Fruit fly (Drosophila melanogaster): ENCODE data around the gene mAChR-B.

dm6 chr3R:8122198-8122970 lies 63.3 kb downstream of the mAChR-B start, which contains the start of gene CG7878:
- TF ChIP-seq CG8478 (optimal IDR thresholded peaks at IDR 0.05) (no peak), CTCF (optimal IDR thresholded peaks at IDR 0.05) (no peak)
